Fruit fly (Drosophila melanogaster): ENCODE data around the gene Ugt307A1.

Ugt307A1 gene

dm6 chr2L:7042150-7042811, 25.5 kb upstream of the Ugt307A1 start (continued):
- TF ChIP-seq sna (GFP tag; IDR thresholded peaks at IDR 0.05; ENCODE audit: partially characterized antibody) = peak; percentile 66; the same call in 1 of the 2 replicates
- peak; percentile 1 for TF ChIP-seq CG8290 (GFP tag; optimal IDR thresholded peaks at IDR 0.05)
- TF ChIP-seq CG8290 (tag; optimal IDR thresholded peaks at IDR 0.05) = peak in 1 of 2 experiments; percentile 89
- TF ChIP-seq Myb (GFP tag; optimal IDR thresholded peaks at IDR 0.05) = peak; percentile 76
- peak; percentile 55 for TF ChIP-seq knrl (GFP tag; IDR thresholded peaks at IDR 0.05; ENCODE audit: partially characterized antibody)
- TF ChIP-seq Hr39 (optimal IDR thresholded peaks at IDR 0.05) = no peak
- peak; percentile 92; the same call in 2 of the 4 replicates for TF ChIP-seq chinmo (GFP tag; IDR thresholded peaks at IDR 0.05; ENCODE audit: partially characterized antibody)
- TF ChIP-seq CG2889 (GFP tag; IDR thresholded peaks at IDR 0.05) = peak; percentile 62; the same call in 1 of the 3 replicates
- TF ChIP-seq CG18764 (GFP tag; optimal IDR thresholded peaks at IDR 0.05) = no peak
- TF ChIP-seq pnt (GFP tag; optimal IDR thresholded peaks at IDR 0.05) = no peak
- peak; percentile 38 for TF ChIP-seq PHDP (tag; optimal IDR thresholded peaks at IDR 0.05)
- no peak for TF ChIP-seq CG16863 (GFP tag; optimal IDR thresholded peaks at IDR 0.05)
- peak; percentile 8 for TF ChIP-seq CG15601 (tag; optimal IDR thresholded peaks at IDR 0.05)
- TF ChIP-seq CG2202 (tag; optimal IDR thresholded peaks at IDR 0.05) = peak; percentile 11
- no peak for TF ChIP-seq CG8765 (GFP tag; IDR thresholded peaks at IDR 0.05)
- peak; percentile 70 for TF ChIP-seq CrebB (tag; optimal IDR thresholded peaks at IDR 0.05)
- TF ChIP-seq CG31441 (GFP tag; IDR thresholded peaks at IDR 0.05) = 0 out of 2 replicates have a peak, but pooled peaks have one; percentile 17
- TF ChIP-seq CG18619 (GFP tag; optimal IDR thresholded peaks at IDR 0.05) = peak; percentile 20
- peak; percentile 37 for TF ChIP-seq CG33213 (GFP tag; optimal IDR thresholded peaks at IDR 0.05)
- no peak for TF ChIP-seq fd64A (GFP tag; optimal IDR thresholded peaks at IDR 0.05)
- TF ChIP-seq HmgD (GFP tag; optimal IDR thresholded peaks at IDR 0.05) = peak; percentile 78
- TF ChIP-seq amos (GFP tag; IDR thresholded peaks at IDR 0.05; ENCODE audit: partially characterized antibody) = peak; percentile 68; the same call in 1 of the 2 replicates
- TF ChIP-seq NK7.1 (GFP tag; optimal IDR thresholded peaks at IDR 0.05) = peak; percentile 21
- peak; percentile 17 for TF ChIP-seq p53 (GFP tag; optimal IDR thresholded peaks at IDR 0.05)
- no peak; the same call in 2 of the 3 replicates for TF ChIP-seq CG11093 (GFP tag; IDR thresholded peaks at IDR 0.05)
- TF ChIP-seq Lhr (GFP tag; optimal IDR thresholded peaks at IDR 0.05) = peak; percentile 73
- peak; percentile 36 for TF ChIP-seq CG13296 (GFP tag; optimal IDR thresholded peaks at IDR 0.05)
- TF ChIP-seq hkb (optimal IDR thresholded peaks at IDR 0.05) = no peak
- TF ChIP-seq hkb (GFP tag; IDR thresholded peaks at IDR 0.05) = peak; percentile 25; the same call in 1 of the 2 replicates
- TF ChIP-seq HLH4C (GFP tag; IDR thresholded peaks at IDR 0.05; ENCODE audit: partially characterized antibody) = peak; percentile 59
- TF ChIP-seq Xbp1 (GFP tag; optimal IDR thresholded peaks at IDR 0.05) = peak; percentile 31
- TF ChIP-seq CG9437 (GFP tag; optimal IDR thresholded peaks at IDR 0.05) = peak; percentile 84
- TF ChIP-seq Chrac-16 (GFP tag; optimal IDR thresholded peaks at IDR 0.05) = no peak
- TF ChIP-seq bigmax (GFP tag; optimal IDR thresholded peaks at IDR 0.05) = peak; percentile 42
- no peak for TF ChIP-seq CG8359 (GFP tag; optimal IDR thresholded peaks at IDR 0.05; ENCODE audit: borderline replicate concordance)
- TF ChIP-seq Optix (GFP tag; IDR thresholded peaks at IDR 0.05) = peak; percentile 70; the same call in 2 of the 3 replicates
- peak; percentile 47; the same call in 1 of the 2 replicates for TF ChIP-seq rib (GFP tag; IDR thresholded peaks at IDR 0.05)
- TF ChIP-seq CG17829 (tag; optimal IDR thresholded peaks at IDR 0.05) = peak; percentile 41
- TF ChIP-seq tll (GFP tag; optimal IDR thresholded peaks at IDR 0.05) = peak in 1 of 2 experiments; percentile 2
- peak; percentile 80 for TF ChIP-seq CG2116 (GFP tag; optimal IDR thresholded peaks at IDR 0.05)
- TF ChIP-seq CG9609 (GFP tag; optimal IDR thresholded peaks at IDR 0.05) = peak; percentile 17
- peak; percentile 29; the same call in 1 of the 3 replicates for TF ChIP-seq CG14860 (GFP tag; IDR thresholded peaks at IDR 0.05; ENCODE audit: partially characterized antibody)
- TF ChIP-seq CG3281 (GFP tag; optimal IDR thresholded peaks at IDR 0.05) = peak; percentile 51
- TF ChIP-seq CG34376 (GFP tag; optimal IDR thresholded peaks at IDR 0.05) = peak; percentile 74
- TF ChIP-seq vvl (GFP tag; IDR thresholded peaks at IDR 0.05) = peak; percentile 58
- peak; percentile 44 for TF ChIP-seq CG8924 (tag; optimal IDR thresholded peaks at IDR 0.05)
- peak; percentile 29 for TF ChIP-seq Hr3 (GFP tag; optimal IDR thresholded peaks at IDR 0.05)
- no peak for TF ChIP-seq Dip2 (GFP tag; IDR thresholded peaks at IDR 0.05)
- TF ChIP-seq CG7745 (tag; optimal IDR thresholded peaks at IDR 0.05) = no peak
